Fruit fly (Drosophila melanogaster): Measurements from ENCODE around the gene Dus1.

Dus1 gene

DNA sequence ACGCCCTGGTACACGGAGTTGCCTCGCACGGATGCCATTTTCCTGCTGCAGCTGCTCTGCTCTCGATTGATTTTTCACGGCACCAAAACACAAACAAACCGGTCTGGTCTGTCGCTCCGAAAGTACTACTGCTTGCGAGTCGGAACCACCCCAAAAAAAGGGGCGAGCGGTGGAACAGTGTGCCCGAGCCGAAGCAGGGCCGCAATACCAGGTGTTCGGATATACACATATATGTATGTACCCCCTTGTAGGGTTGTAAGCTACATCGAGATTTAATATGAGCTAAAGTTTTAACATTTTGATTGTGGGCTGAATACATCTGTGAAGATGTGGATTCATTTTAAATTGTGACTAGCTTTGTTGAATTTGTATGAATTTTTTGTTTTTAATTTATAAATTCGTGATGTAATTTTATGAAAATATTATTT is 14.1 kb upstream of the Dus1 start:
- TF ChIP-seq Ets98B (GFP tag; IDR thresholded peaks at IDR 0.05), result peak; percentile 28
- TF ChIP-seq CG13204 (GFP tag; optimal IDR thresholded peaks at IDR 0.05), result no peak
- TF ChIP-seq EcR (GFP tag; optimal IDR thresholded peaks at IDR 0.05), result no peak
- peak; percentile 79 for TF ChIP-seq CG4496 (GFP tag; IDR thresholded peaks at IDR 0.05)
- TF ChIP-seq CG9948 (tag; optimal IDR thresholded peaks at IDR 0.05), result peak; percentile 41
- peak; percentile 49 for TF ChIP-seq Snoo (tag; optimal IDR thresholded peaks at IDR 0.05)
- no peak for TF ChIP-seq rn (GFP tag; IDR thresholded peaks at IDR 0.05)
- TF ChIP-seq CG12605 (GFP tag; IDR thresholded peaks at IDR 0.05), result peak; percentile 26; the same call in 1 of the 2 replicates
- peak; percentile 48 for TF ChIP-seq CG8159 (tag; optimal IDR thresholded peaks at IDR 0.05)

DNA sequence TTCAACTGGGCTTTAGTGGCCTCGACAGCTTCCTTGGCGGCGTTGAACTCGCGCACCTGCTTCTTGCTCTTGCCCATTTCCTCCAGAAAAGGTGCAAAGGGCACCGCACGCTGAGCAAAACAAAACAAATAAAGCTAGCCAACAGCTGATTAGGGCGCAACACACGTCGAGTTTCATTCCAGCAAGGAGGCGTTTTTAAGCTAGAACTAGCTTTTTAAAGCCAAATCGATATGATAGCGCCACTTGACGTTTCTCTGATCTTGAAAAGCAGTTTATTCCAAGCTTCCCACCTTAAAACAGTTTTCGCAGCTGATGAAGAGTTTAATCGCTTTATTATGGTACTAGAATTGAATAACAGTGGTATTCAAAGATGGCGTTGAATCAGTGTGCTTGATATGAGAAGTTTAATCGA is 11.5 kb upstream of the Dus1 start, which contains the start of gene CG11601:
Gene CG11601 (minus strand): TSS at position 199 of the 412 bp plus-strand sequence.
- TF ChIP-seq CG34367 (tag; optimal IDR thresholded peaks at IDR 0.05) (peak; percentile 18), rn (GFP tag; IDR thresholded peaks at IDR 0.05) (no peak), CG10348 (GFP tag; IDR thresholded peaks at IDR 0.05) (no peak), Snoo (tag; optimal IDR thresholded peaks at IDR 0.05) (peak; percentile 18), CG14655 (GFP tag; optimal IDR thresholded peaks at IDR 0.05) (no peak), CG8159 (tag; optimal IDR thresholded peaks at IDR 0.05) (no peak), fd96Ca (GFP tag; IDR thresholded peaks at IDR 0.05) (peak; percentile 59; the same call in 1 of the 3 replicates), Pif1B (GFP tag; optimal IDR thresholded peaks at IDR 0.05) (no peak), Ets98B (GFP tag; IDR thresholded peaks at IDR 0.05) (peak; percentile 43; the same call in 1 of the 2 replicates), CG4496 (GFP tag; IDR thresholded peaks at IDR 0.05) (peak; percentile 66), CG9948 (tag; optimal IDR thresholded peaks at IDR 0.05) (no peak), CG13204 (GFP tag; optimal IDR thresholded peaks at IDR 0.05) (no peak), D1 (tag; optimal IDR thresholded peaks at IDR 0.05) (no peak), CG17806 (tag; optimal IDR thresholded peaks at IDR 0.05) (peak; percentile 10), CG12605 (GFP tag; IDR thresholded peaks at IDR 0.05) (no peak), gl (tag; optimal IDR thresholded peaks at IDR 0.05) (peak; percentile 48), Pif1A (GFP tag; optimal IDR thresholded peaks at IDR 0.05) (no peak), EcR (GFP tag; optimal IDR thresholded peaks at IDR 0.05) (peak; percentile 89), CG32121 (GFP tag; IDR thresholded peaks at IDR 0.05) (0 out of 2 replicates have a peak, but pooled peaks have one; percentile 31), CG8301 (tag; optimal IDR thresholded peaks at IDR 0.05) (no peak), CG15710 (tag; optimal IDR thresholded peaks at IDR 0.05) (peak; percentile 20)

DNA sequence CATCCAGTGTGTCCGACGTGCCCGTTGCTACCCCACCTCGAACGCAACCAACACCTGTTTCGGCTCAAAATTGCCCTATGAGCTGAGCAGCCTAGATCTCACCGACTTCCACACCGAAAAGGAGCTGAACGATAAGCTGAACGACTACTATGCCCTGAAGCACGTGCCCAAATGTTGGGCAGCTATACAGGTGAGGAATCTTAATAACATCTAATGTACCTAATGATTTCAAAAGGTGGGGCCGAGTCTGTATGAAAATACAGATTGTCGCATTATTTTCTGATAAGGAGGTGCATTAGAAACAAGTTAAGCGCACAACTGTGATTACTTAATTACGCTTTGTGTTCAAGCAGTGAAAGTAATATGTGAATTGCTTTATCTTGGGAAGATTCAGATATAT is 6.6 kb upstream of the Dus1 start, which contains the start of gene CG17078:
Gene CG17078 (minus strand): TSS at position 101 of the 400 bp plus-strand sequence.
- no peak for TF ChIP-seq Snoo (tag; optimal IDR thresholded peaks at IDR 0.05)
- no peak for TF ChIP-seq gl (tag; optimal IDR thresholded peaks at IDR 0.05)
- TF ChIP-seq CG10348 (GFP tag; IDR thresholded peaks at IDR 0.05), result no peak
- TF ChIP-seq Pif1A (GFP tag; optimal IDR thresholded peaks at IDR 0.05), result no peak
- no peak for TF ChIP-seq EcR (GFP tag; optimal IDR thresholded peaks at IDR 0.05)
- TF ChIP-seq CG8301 (tag; optimal IDR thresholded peaks at IDR 0.05), result no peak
- TF ChIP-seq CG12605 (GFP tag; IDR thresholded peaks at IDR 0.05), result no peak
- TF ChIP-seq CG32121 (GFP tag; IDR thresholded peaks at IDR 0.05), result no peak
- no peak for TF ChIP-seq CG9948 (tag; optimal IDR thresholded peaks at IDR 0.05)
- TF ChIP-seq CG34367 (tag; optimal IDR thresholded peaks at IDR 0.05), result no peak
- no peak for TF ChIP-seq Ets98B (GFP tag; IDR thresholded peaks at IDR 0.05)
- TF ChIP-seq Pif1B (GFP tag; optimal IDR thresholded peaks at IDR 0.05), result no peak
- TF ChIP-seq CG14655 (GFP tag; optimal IDR thresholded peaks at IDR 0.05), result no peak
- no peak for TF ChIP-seq CG8159 (tag; optimal IDR thresholded peaks at IDR 0.05)
- no peak for TF ChIP-seq CG13204 (GFP tag; optimal IDR thresholded peaks at IDR 0.05)
- no peak for TF ChIP-seq rn (GFP tag; IDR thresholded peaks at IDR 0.05)
- no peak for TF ChIP-seq CG4496 (GFP tag; IDR thresholded peaks at IDR 0.05)
- no peak for TF ChIP-seq CG17806 (tag; optimal IDR thresholded peaks at IDR 0.05)
- TF ChIP-seq D1 (tag; optimal IDR thresholded peaks at IDR 0.05), result no peak

DNA sequence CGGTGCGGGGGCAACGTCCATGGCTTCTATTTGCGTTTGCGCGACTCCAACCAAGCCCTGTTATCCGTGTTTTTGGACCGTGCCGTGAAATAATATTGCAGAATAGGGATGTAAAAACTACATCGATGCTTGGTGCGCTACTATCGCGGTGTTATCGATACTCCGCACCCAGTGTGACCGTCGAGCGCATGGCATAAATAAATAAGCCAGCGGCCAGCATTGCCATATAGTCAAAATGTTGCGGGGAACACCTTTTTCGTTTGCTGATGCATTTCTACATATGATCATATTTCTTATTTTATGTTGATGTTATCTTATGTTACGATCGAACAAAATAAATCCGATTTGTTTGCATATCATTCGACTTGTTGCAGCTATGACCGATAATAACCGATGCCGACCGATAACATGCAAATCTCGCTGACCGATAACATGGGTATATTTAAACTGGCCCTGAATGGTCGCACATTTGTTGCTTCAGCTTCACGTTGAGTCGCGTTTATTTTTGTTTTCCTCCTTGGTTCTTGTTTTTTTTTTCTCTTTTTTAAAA is 5.7 kb upstream of the Dus1 start, which contains the start of gene smo:
Gene smo (plus strand): TSS at position 461 of the 550 bp plus-strand sequence.
- TF ChIP-seq EcR (GFP tag; optimal IDR thresholded peaks at IDR 0.05), result peak; percentile 27
- no peak for TF ChIP-seq CG12605 (GFP tag; IDR thresholded peaks at IDR 0.05)
- TF ChIP-seq CG34367 (tag; optimal IDR thresholded peaks at IDR 0.05), result no peak

DNA sequence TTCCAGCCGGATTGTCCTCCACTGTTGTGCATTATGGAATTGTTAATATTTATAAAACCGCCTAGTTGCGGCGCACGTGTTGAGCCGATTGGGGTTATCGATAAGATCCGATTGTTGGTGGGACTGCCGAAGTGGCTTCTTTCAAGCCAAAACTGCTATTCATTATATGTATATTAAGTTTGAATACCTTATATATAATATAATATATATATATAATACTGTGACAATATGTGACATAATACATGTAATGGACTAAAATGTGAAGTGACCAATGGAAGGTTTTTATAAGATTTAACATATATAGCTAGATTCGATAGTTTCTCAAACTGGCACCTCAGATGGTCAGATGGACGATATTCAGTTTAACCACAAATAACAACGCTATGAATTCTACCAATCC is 2.1 kb upstream of the Dus1 start, which contains the start of the genes mbm and CG11555:
Gene mbm (minus strand): TSS at position 113 of the 400 bp plus-strand sequence.
Gene CG11555 (plus strand): TSS at position 234 of the 400 bp plus-strand sequence.
- TF ChIP-seq CG8159 (tag; optimal IDR thresholded peaks at IDR 0.05) (no peak), CG15710 (tag; optimal IDR thresholded peaks at IDR 0.05) (peak; percentile 27), Ets98B (GFP tag; IDR thresholded peaks at IDR 0.05) (no peak), Pif1B (GFP tag; optimal IDR thresholded peaks at IDR 0.05) (no peak), CG13204 (GFP tag; optimal IDR thresholded peaks at IDR 0.05) (no peak)

DNA sequence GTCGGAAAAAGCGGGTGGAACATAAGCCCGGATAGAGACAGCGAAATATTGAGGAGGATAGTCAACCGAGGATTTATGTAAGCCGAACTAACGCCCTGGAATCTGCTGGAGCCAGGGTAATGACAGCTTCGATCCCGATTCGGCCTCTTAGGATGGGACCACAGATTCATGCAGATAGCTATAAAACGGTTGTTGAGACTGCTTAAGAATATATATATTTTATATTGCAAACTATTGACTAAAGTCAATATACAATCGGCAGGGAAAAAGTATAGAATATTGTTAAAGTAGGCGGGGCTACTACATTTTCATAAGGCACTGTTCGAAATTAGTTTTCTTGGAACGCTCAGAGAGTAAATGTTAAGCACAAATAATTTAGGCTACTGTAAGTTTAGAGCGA is 2.8 kb downstream of the Dus1 start, which contains the start of gene CG3345:
Gene CG3345 (plus strand): TSS at position 301 of the 400 bp plus-strand sequence.
- TF ChIP-seq CG8159 (tag; optimal IDR thresholded peaks at IDR 0.05), result no peak
- TF ChIP-seq fd96Ca (GFP tag; IDR thresholded peaks at IDR 0.05), result no peak
- no peak for TF ChIP-seq CG12605 (GFP tag; IDR thresholded peaks at IDR 0.05)
- TF ChIP-seq D1 (tag; optimal IDR thresholded peaks at IDR 0.05), result no peak
- no peak for TF ChIP-seq CG4496 (GFP tag; IDR thresholded peaks at IDR 0.05)
- no peak for TF ChIP-seq EcR (GFP tag; optimal IDR thresholded peaks at IDR 0.05)
- TF ChIP-seq Pif1A (GFP tag; optimal IDR thresholded peaks at IDR 0.05), result no peak
- TF ChIP-seq CG10348 (GFP tag; IDR thresholded peaks at IDR 0.05), result no peak
- no peak for TF ChIP-seq CG9948 (tag; optimal IDR thresholded peaks at IDR 0.05)
- TF ChIP-seq gl (tag; optimal IDR thresholded peaks at IDR 0.05), result no peak
- no peak for TF ChIP-seq Ets98B (GFP tag; IDR thresholded peaks at IDR 0.05)
- TF ChIP-seq Snoo (tag; optimal IDR thresholded peaks at IDR 0.05), result no peak
